Fruit fly (Drosophila melanogaster) whole organism, embryonic: Measurements from ENCODE around the gene CG32161.

ENCODE experiments used
- Abd-B ChIP-seq: fragments of 200-800 bp; sonication (Bioruptor generic); optimal IDR thresholded peaks from 2 replicates; lab custom pipeline; 2018; ENCODE audit warnings: missing biosample characterization, mild to moderate bottlenecking, missing genetic modification characterization, moderate library complexity
- Antp ChIP-seq: fragments of 200-800 bp; sonication (Bioruptor generic); optimal IDR thresholded peaks from 3 replicates; lab custom pipeline; 2016; ENCODE audit warnings: missing biosample characterization, missing genetic modification characterization
- CG10431 ChIP-seq: fragments of 200-800 bp; sonication (Bioruptor generic); optimal IDR thresholded peaks from 3 replicates; lab custom pipeline; 2018; ENCODE audit warnings: missing biosample characterization, mild to moderate bottlenecking, missing genetic modification characterization
- CG11247 ChIP-seq: fragments of 200-800 bp; sonication (Bioruptor generic); IDR thresholded peaks from 2 replicates; pipeline ENCODE4 v1.3.6; 2022; ENCODE audit warnings: missing biosample characterization, missing genetic modification characterization
- CG11456 ChIP-seq: fragments of 200-800 bp; sonication (Bioruptor generic); IDR thresholded peaks from 3 replicates; pipeline ENCODE4 v1.3.6; 2022; ENCODE audit warnings: missing biosample characterization, missing genetic modification characterization
- CG11696 ChIP-seq: fragments of 200-800 bp; sonication (Bioruptor generic); IDR thresholded peaks from 2 replicates; pipeline ENCODE4 v1.3.6; 2022; ENCODE audit warnings: missing biosample characterization, missing genetic modification characterization
- CG12659 ChIP-seq: fragments of 200-800 bp; sonication (Bioruptor generic); optimal IDR thresholded peaks from 3 replicates; lab custom pipeline; 2017; ENCODE audit warnings: mild to moderate bottlenecking, missing biosample characterization, missing genetic modification reagents, missing genetic modification characterization
- CG15514 ChIP-seq: fragments of 200-800 bp; sonication (Bioruptor generic); optimal IDR thresholded peaks from 3 replicates; lab custom pipeline; 2017; ENCODE audit warnings: missing biosample characterization, missing genetic modification characterization, mild to moderate bottlenecking, moderate library complexity, missing genetic modification reagents
- CG1603 ChIP-seq: fragments of 200-800 bp; sonication (Bioruptor generic); optimal IDR thresholded peaks from 2 replicates; lab custom pipeline; 2019; ENCODE audit warnings: missing biosample characterization, mild to moderate bottlenecking, missing genetic modification characterization, moderate library complexity
- CG1647 ChIP-seq: fragments of 200-800 bp; sonication (Bioruptor generic); optimal IDR thresholded peaks from 3 replicates; lab custom pipeline; 2016; ENCODE audit warnings: missing biosample characterization, missing genetic modification characterization
- CG17802 ChIP-seq: fragments of 200-800 bp; sonication (Bioruptor generic); optimal IDR thresholded peaks from 2 replicates; lab custom pipeline; 2018; ENCODE audit warnings: missing biosample characterization, mild to moderate bottlenecking, missing genetic modification characterization, moderate library complexity
- CG18262 ChIP-seq: fragments of 200-800 bp; optimal IDR thresholded peaks from 3 replicates; lab custom pipeline; 2019; ENCODE audit warnings: missing biosample characterization, mild to moderate bottlenecking, missing genetic modification characterization, moderate library complexity
- CG18599 ChIP-seq: fragments of 200-800 bp; sonication (Bioruptor generic); optimal IDR thresholded peaks from 3 replicates; lab custom pipeline; 2017; ENCODE audit warnings: missing biosample characterization, missing genetic modification characterization, mild to moderate bottlenecking, moderate library complexity, missing genetic modification reagents
- CG2712 ChIP-seq: fragments of 200-800 bp; optimal IDR thresholded peaks from 3 replicates; lab custom pipeline; 2019; ENCODE audit warnings: missing biosample characterization, mild to moderate bottlenecking, missing genetic modification characterization, moderate library complexity
- CG33557 ChIP-seq: fragments of 200-800 bp; sonication (Bioruptor generic); optimal IDR thresholded peaks from 2 replicates; lab custom pipeline; 2019; ENCODE audit warnings: missing biosample characterization, mild to moderate bottlenecking, missing genetic modification characterization, moderate library complexity
- CG3407 ChIP-seq: fragments of 200-800 bp; sonication (Bioruptor generic); optimal IDR thresholded peaks from 2 replicates; lab custom pipeline; 2018; ENCODE audit warnings: missing biosample characterization, mild to moderate bottlenecking, missing genetic modification characterization
- CG3838 ChIP-seq: fragments of 200-800 bp; sonication (Bioruptor generic); optimal IDR thresholded peaks from 3 replicates; lab custom pipeline; 2016; ENCODE audit warnings: missing biosample characterization, missing genetic modification characterization
- CG4360 ChIP-seq: fragments of 200-800 bp; sonication (Bioruptor generic); IDR thresholded peaks from 2 replicates; pipeline ENCODE4 v1.3.6; 2022; ENCODE audit warnings: missing biosample characterization, missing genetic modification characterization
- CG6254 ChIP-seq: fragments of 200-800 bp; sonication (Bioruptor generic); optimal IDR thresholded peaks from 3 replicates; lab custom pipeline; 2017; ENCODE audit warnings: mild to moderate bottlenecking, missing biosample characterization, missing genetic modification reagents, missing genetic modification characterization
- CG6791 ChIP-seq: fragments of 200-800 bp; sonication (Bioruptor generic); IDR thresholded peaks from 3 replicates; pipeline ENCODE4 v1.3.6; 2022; ENCODE audit warnings: missing biosample characterization, missing genetic modification characterization; ENCODE audit not compliant: partially characterized antibody
- CG9817 ChIP-seq: fragments of 200-800 bp; sonication (Bioruptor generic); optimal IDR thresholded peaks from 2 replicates; lab custom pipeline; 2018; ENCODE audit warnings: missing biosample characterization, mild to moderate bottlenecking, missing genetic modification characterization, moderate library complexity
- D ChIP-seq, 2 experiments: fragments of 200-800 bp in 1 of 2; fragments of >200 bp in 1 of 2; sonication (Bioruptor generic) in 1 of 2; optimal IDR thresholded peaks; 2 replicates in 1 of 2; 3 replicates in 1 of 2; lab custom pipeline; 2017; ENCODE audit warnings: mild to moderate bottlenecking in 1 of 2, missing biosample characterization in 1 of 2, missing genetic modification characterization in 1 of 2, missing genetic modification reagents in 1 of 2
- Dip2 ChIP-seq: fragments of 200-800 bp; sonication (Bioruptor generic); IDR thresholded peaks from 2 replicates; pipeline ENCODE4 v1.3.6; 2022; ENCODE audit warnings: missing biosample characterization, missing genetic modification characterization
- Hr3 ChIP-seq: fragments of 200-800 bp; sonication (Bioruptor generic); optimal IDR thresholded peaks from 3 replicates; lab custom pipeline; 2016; ENCODE audit warnings: missing biosample characterization, missing genetic modification characterization
- Hsf ChIP-seq: fragments of 200-800 bp; sonication (Bioruptor generic); optimal IDR thresholded peaks from 3 replicates; lab custom pipeline; 2016; ENCODE audit warnings: missing biosample characterization, missing genetic modification characterization
- Mad ChIP-seq: fragments of 200-800 bp; sonication (Bioruptor generic); optimal IDR thresholded peaks from 2 replicates; lab custom pipeline; 2016; ENCODE audit warnings: missing biosample characterization, missing genetic modification characterization
- Trl ChIP-seq, 3 experiments: fragments of >200 bp in 2 of 3; fragments of 200-800 bp in 1 of 3; sonication (Bioruptor generic) in 1 of 3; optimal IDR thresholded peaks; 2 replicates in 1 of 3; 3 replicates in 2 of 3; lab custom pipeline; 2016 to 2017; ENCODE audit warnings: missing biosample characterization in 1 of 3, missing genetic modification characterization in 1 of 3
- ac ChIP-seq: fragments of 200-800 bp; sonication (Bioruptor generic); optimal IDR thresholded peaks from 3 replicates; lab custom pipeline; 2017; ENCODE audit warnings: missing biosample characterization, mild to moderate bottlenecking, missing genetic modification characterization
- amos ChIP-seq: fragments of 200-800 bp; sonication (Bioruptor generic); IDR thresholded peaks from 2 replicates; pipeline ENCODE4 v1.3.6; 2022; ENCODE audit warnings: missing biosample characterization, missing genetic modification characterization; ENCODE audit not compliant: partially characterized antibody
- ase ChIP-seq: fragments of 200-800 bp; sonication (Bioruptor generic); IDR thresholded peaks from 3 replicates; pipeline ENCODE4 v1.3.6; 2022; ENCODE audit warnings: missing biosample characterization, missing genetic modification characterization
- chm ChIP-seq: fragments of 200-800 bp; sonication (Bioruptor generic); IDR thresholded peaks from 2 replicates; pipeline ENCODE4 v1.3.6; 2022; ENCODE audit warnings: missing biosample characterization, missing genetic modification characterization
- dm ChIP-seq: fragments of 200-800 bp; sonication (Bioruptor generic); optimal IDR thresholded peaks from 3 replicates; lab custom pipeline; 2016; ENCODE audit warnings: missing biosample characterization, missing genetic modification characterization
- ems ChIP-seq: fragments of 200-800 bp; sonication (Bioruptor generic); optimal IDR thresholded peaks from 3 replicates; lab custom pipeline; 2016; ENCODE audit warnings: missing biosample characterization, missing genetic modification characterization
- ewg ChIP-seq: fragments of 200-800 bp; sonication (Bioruptor generic); optimal IDR thresholded peaks from 3 replicates; lab custom pipeline; 2017; ENCODE audit warnings: mild to moderate bottlenecking, missing biosample characterization, missing genetic modification reagents, missing genetic modification characterization
- exex ChIP-seq: fragments of 200-800 bp; sonication (Bioruptor generic); optimal IDR thresholded peaks from 4 replicates; lab custom pipeline; 2018; ENCODE audit warnings: missing biosample characterization, mild to moderate bottlenecking, missing genetic modification characterization, moderate library complexity
- fd3F ChIP-seq: fragments of 200-800 bp; sonication (Bioruptor generic); optimal IDR thresholded peaks from 2 replicates; lab custom pipeline; 2018; ENCODE audit warnings: missing biosample characterization, mild to moderate bottlenecking, missing genetic modification characterization, moderate library complexity
- kay ChIP-seq: fragments of 200-800 bp; sonication (Bioruptor generic); optimal IDR thresholded peaks from 2 replicates; lab custom pipeline; 2016; ENCODE audit warnings: missing biosample characterization, missing genetic modification characterization
- lmd ChIP-seq: fragments of 200-800 bp; sonication (Bioruptor generic); IDR thresholded peaks from 2 replicates; pipeline ENCODE4 v1.3.6; 2022; ENCODE audit warnings: missing biosample characterization, missing genetic modification characterization
- nerfin-1 ChIP-seq: fragments of 200-800 bp; sonication (Bioruptor generic); optimal IDR thresholded peaks from 3 replicates; lab custom pipeline; 2019; ENCODE audit warnings: missing biosample characterization, mild to moderate bottlenecking, missing genetic modification characterization, moderate library complexity
- nerfin-2 ChIP-seq: fragments of 200-800 bp; sonication (Bioruptor generic); IDR thresholded peaks from 2 replicates; pipeline ENCODE4 v1.3.6; 2022; ENCODE audit warnings: missing biosample characterization, missing genetic modification characterization; ENCODE audit not compliant: partially characterized antibody
- nmo ChIP-seq: fragments of 200-800 bp; sonication (Bioruptor generic); optimal IDR thresholded peaks from 2 replicates; lab custom pipeline; 2018; ENCODE audit warnings: missing biosample characterization, mild to moderate bottlenecking, missing genetic modification characterization, moderate library complexity
- peb ChIP-seq: fragments of 200-800 bp; sonication (Bioruptor generic); IDR thresholded peaks from 2 replicates; pipeline ENCODE4 v1.3.6; 2022; ENCODE audit warnings: missing biosample characterization, missing genetic modification characterization
- pho ChIP-seq: fragments of 200-800 bp; sonication (Bioruptor generic); optimal IDR thresholded peaks from 2 replicates; lab custom pipeline; 2016; ENCODE audit warnings: missing biosample characterization, missing genetic modification characterization
- row ChIP-seq: fragments of 200-800 bp; sonication (Bioruptor generic); IDR thresholded peaks from 3 replicates; pipeline ENCODE4 v1.3.6; 2022; ENCODE audit warnings: missing biosample characterization, missing genetic modification characterization
- run ChIP-seq: fragments of 200-800 bp; sonication (Bioruptor generic); optimal IDR thresholded peaks from 3 replicates; lab custom pipeline; 2018; ENCODE audit warnings: missing biosample characterization, mild to moderate bottlenecking, missing genetic modification characterization
- stwl ChIP-seq: fragments of 200-800 bp; sonication (Bioruptor generic); optimal IDR thresholded peaks from 3 replicates; lab custom pipeline; 2018; ENCODE audit warnings: missing biosample characterization, mild to moderate bottlenecking, missing genetic modification characterization, moderate library complexity
- tna ChIP-seq: fragments of 200-800 bp; sonication (Bioruptor generic); IDR thresholded peaks from 2 replicates; pipeline ENCODE4 v1.3.6; 2022; ENCODE audit warnings: missing biosample characterization, missing genetic modification characterization; ENCODE audit not compliant: partially characterized antibody
- zen2 ChIP-seq: fragments of 200-800 bp; sonication (Bioruptor generic); IDR thresholded peaks from 3 replicates; pipeline ENCODE4 v1.3.6; 2022; ENCODE audit warnings: missing biosample characterization, missing genetic modification characterization; ENCODE audit not compliant: partially characterized antibody
- zfh2 ChIP-seq: fragments of 200-800 bp; sonication (Bioruptor generic); optimal IDR thresholded peaks from 2 replicates; lab custom pipeline; 2016; ENCODE audit warnings: missing biosample characterization, missing genetic modification characterization

CG32161 gene

dm6 chr3L:16808139-16808538, 37.9 kb upstream of the CG32161 start (continued):
- TF ChIP-seq Hr3 (GFP tag; lab: Kevin White, UChicago), result no peak
- peak; percentile 79 for TF ChIP-seq Abd-B (GFP tag; lab: Kevin White, UChicago)
- TF ChIP-seq CG33557, result no peak
- 0 out of 2 replicates have a peak, but pooled peaks have one; percentile 39 for TF ChIP-seq nerfin-2 (GFP tag; lab: Robert Waterston, UW)
- TF ChIP-seq ems (GFP tag; lab: Kevin White, UChicago), result no peak
- no peak for TF ChIP-seq CG10431
- TF ChIP-seq dm, result peak; percentile 88
- no peak for TF ChIP-seq Trl (optimal IDR thresholded peaks at IDR 0.05; lab: Kevin White, UChicago)
- TF ChIP-seq Trl (GFP tag; optimal IDR thresholded peaks at IDR 0.05; lab: Kevin White, UChicago), result no peak
- no peak for TF ChIP-seq CG6254 (GFP tag; lab: Kevin White, UChicago)
- TF ChIP-seq CG9817 (tag; lab: Kevin White, UChicago), result no peak
- TF ChIP-seq CG1647 (GFP tag; lab: Kevin White, UChicago), result no peak
- no peak for TF ChIP-seq zen2 (GFP tag; lab: Robert Waterston, UW)
- no peak for TF ChIP-seq D (optimal IDR thresholded peaks at IDR 0.05; lab: Kevin White, UChicago)
- TF ChIP-seq D (GFP tag; optimal IDR thresholded peaks at IDR 0.05; lab: Kevin White, UChicago), result no peak
- no peak for TF ChIP-seq Antp (GFP tag; lab: Kevin White, UChicago)
- TF ChIP-seq ewg (GFP tag; lab: Kevin White, UChicago), result peak; percentile 56
- TF ChIP-seq CG15514 (GFP tag; lab: Kevin White, UChicago), result peak; percentile 62
- no peak for TF ChIP-seq lmd (GFP tag; lab: Robert Waterston, UW)
- peak; percentile 17 for TF ChIP-seq CG18262 (tag; lab: Kevin White, UChicago)
- peak; percentile 54; the same call in 1 of the 3 replicates for TF ChIP-seq CG11456
- no peak for TF ChIP-seq fd3F
- TF ChIP-seq CG1603 (tag; lab: Kevin White, UChicago), result peak; percentile 77
- no peak for TF ChIP-seq tna (GFP tag; lab: Robert Waterston, UW)
- no peak for TF ChIP-seq Hsf (GFP tag; lab: Kevin White, UChicago)
- TF ChIP-seq row (GFP tag; lab: Robert Waterston, UW), result peak; percentile 68
- no peak for TF ChIP-seq run (tag; lab: Kevin White, UChicago)
- TF ChIP-seq pho (GFP tag; lab: Kevin White, UChicago), result peak; percentile 25
- TF ChIP-seq zfh2 (GFP tag; lab: Kevin White, UChicago), result peak; percentile 9
- no peak for TF ChIP-seq CG3838 (GFP tag; lab: Kevin White, UChicago)
- TF ChIP-seq CG11696 (GFP tag; lab: Robert Waterston, UW), result no peak
- TF ChIP-seq ase (GFP tag; lab: Robert Waterston, UW), result no peak
- TF ChIP-seq peb (GFP tag; lab: Robert Waterston, UW), result no peak
- no peak for TF ChIP-seq CG3407 (GFP tag; lab: Kevin White, UChicago)
- no peak for TF ChIP-seq nerfin-1 (tag; lab: Kevin White, UChicago)
- TF ChIP-seq kay (GFP tag; lab: Kevin White, UChicago), result peak; percentile 40
- TF ChIP-seq exex, result no peak
- peak; percentile 57; the same call in 2 of the 3 replicates for TF ChIP-seq CG6791 (GFP tag; lab: Robert Waterston, UW)
- no peak for TF ChIP-seq CG11247 (GFP tag; lab: Robert Waterston, UW)
- no peak for TF ChIP-seq Dip2 (GFP tag; lab: Robert Waterston, UW)
- peak; percentile 88 for TF ChIP-seq CG17802 (tag; lab: Kevin White, UChicago)
- TF ChIP-seq stwl, result peak; percentile 97
- TF ChIP-seq nmo (GFP tag; lab: Kevin White, UChicago), result peak; percentile 70
- no peak; the same call in 1 of the 2 replicates for TF ChIP-seq amos
- no peak for TF ChIP-seq chm (GFP tag; lab: Robert Waterston, UW)
- peak; percentile 48; the same call in 1 of the 2 replicates for TF ChIP-seq CG4360
- peak; percentile 66 for TF ChIP-seq CG12659 (GFP tag; lab: Kevin White, UChicago)
- no peak for TF ChIP-seq CG18599 (GFP tag; lab: Kevin White, UChicago)
- TF ChIP-seq Mad, result peak; percentile 37
- TF ChIP-seq CG2712, result peak; percentile 47
- no peak for TF ChIP-seq ac (GFP tag; lab: Kevin White, UChicago)
